Worm (Caenorhabditis elegans): ENCODE measurements around the gene Y46G5A.36.

DNA sequence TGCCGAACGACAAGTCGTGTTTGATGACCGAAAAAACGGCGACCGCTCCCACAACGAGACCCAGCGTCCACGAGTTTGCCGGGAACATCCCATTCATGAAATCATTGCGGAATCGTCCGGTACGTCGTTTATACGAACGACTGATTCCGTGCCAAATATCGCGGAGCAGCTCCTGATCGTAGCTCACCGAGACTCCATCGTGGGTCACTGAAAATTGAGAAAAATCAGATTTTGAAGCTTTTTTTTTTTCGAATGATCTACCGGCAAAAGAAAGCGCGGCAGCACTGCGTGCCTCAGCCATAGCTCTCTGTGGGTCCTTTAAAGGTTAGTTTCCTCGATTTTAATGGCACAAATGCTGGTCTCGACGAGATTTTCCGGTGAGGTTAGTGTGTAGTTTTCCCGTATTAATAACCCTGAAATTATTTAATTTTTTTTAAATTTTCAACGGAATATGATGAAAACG, 27.4 kb upstream of the Y46G5A.36 start, which contains the start of gene cpt-1:
- no peak for TF ChIP-seq nhr-76 (tag; optimal IDR thresholded peaks at IDR 0.05)
- no peak for TF ChIP-seq ceh-39 (tag; optimal IDR thresholded peaks at IDR 0.05)
- TF ChIP-seq tbx-8 (GFP tag; optimal IDR thresholded peaks at IDR 0.05) = no peak
- TF ChIP-seq elt-3 (tag; optimal IDR thresholded peaks at IDR 0.05) = no peak
- TF ChIP-seq nhr-237 (tag; optimal IDR thresholded peaks at IDR 0.05) = no peak
- no peak for TF ChIP-seq M03D4.4 (tag; optimal IDR thresholded peaks at IDR 0.05)
- no peak for TF ChIP-seq unc-39 (tag; optimal IDR thresholded peaks at IDR 0.05)
- TF ChIP-seq pha-4 (tag; optimal IDR thresholded peaks at IDR 0.05) = no peak
- no peak for TF ChIP-seq mep-1 (tag; optimal IDR thresholded peaks at IDR 0.05)
- no peak for TF ChIP-seq unc-62 (GFP tag; optimal IDR thresholded peaks at IDR 0.05)
- no peak for TF ChIP-seq cnd-1 (tag; optimal IDR thresholded peaks at IDR 0.05)
